Worm (Caenorhabditis elegans) whole organism, early embryonic: ENCODE results near the gene F15D4.6.

Experiments
- F13C5.2 ChIP-seq: sonication (generic microtip); optimal IDR thresholded peaks from 2 replicates; lab custom pipeline; 2017; ENCODE audit warnings: mild to moderate bottlenecking, missing genetic modification characterization, inconsistent platforms, missing compliant biosample characterization
- ama-1 ChIP-seq: fragments of 150-350 bp; optimal IDR thresholded peaks from 2 replicates; lab custom pipeline; 2014
- ceh-36 ChIP-seq: sonication (generic microtip); optimal IDR thresholded peaks from 2 replicates; lab custom pipeline; 2016; ENCODE audit warnings: missing genetic modification characterization, inconsistent platforms, missing compliant biosample characterization
- hnd-1 ChIP-seq: sonication (generic microtip); optimal IDR thresholded peaks from 2 replicates; lab custom pipeline; 2016; ENCODE audit warnings: missing genetic modification characterization, missing compliant biosample characterization
- scrt-1 ChIP-seq: fragments of 200-800 bp; sonication (Bioruptor generic); IDR thresholded peaks from 2 replicates; pipeline ENCODE4 v1.3.6; 2022; ENCODE audit warnings: missing genetic modification characterization, missing compliant biosample characterization
- tbx-37 ChIP-seq: fragments of 200-800 bp; sonication (Bioruptor generic); conservative IDR thresholded peaks from 2 replicates; pipeline ENCODE4 v1.3.6; 2022; ENCODE audit warnings: missing genetic modification reagents, missing genetic modification characterization, missing compliant biosample characterization
- tra-4 ChIP-seq: sonication (generic microtip); optimal IDR thresholded peaks from 2 replicates; lab custom pipeline; 2017; ENCODE audit warnings: missing genetic modification characterization, missing compliant biosample characterization

DNA sequence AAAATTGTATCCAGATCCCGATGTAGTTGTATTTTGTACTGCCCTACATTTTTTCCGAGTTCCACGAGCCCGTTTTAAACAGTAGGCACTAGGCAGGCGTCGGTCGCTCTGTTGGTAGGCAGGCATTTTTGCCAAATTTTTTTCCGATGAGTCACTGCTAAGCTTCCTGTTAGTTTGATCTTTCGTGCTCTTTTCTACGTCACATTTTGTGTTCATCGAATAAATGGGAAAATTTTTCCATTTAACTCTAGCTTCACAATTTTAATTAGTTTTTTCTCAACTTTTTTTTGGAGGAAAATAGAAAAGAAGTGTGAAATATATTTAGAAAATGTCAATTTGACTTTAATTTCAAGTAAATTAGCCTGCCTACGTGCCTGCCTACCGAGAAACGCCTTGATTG lies 18.3 kb downstream of the F15D4.6 start:
- TF ChIP-seq hnd-1 (tag; lab: Kevin White, UChicago) = no peak
- TF ChIP-seq F13C5.2 (tag; lab: Kevin White, UChicago) = no peak
- TF ChIP-seq scrt-1 (GFP tag; lab: Robert Waterston, UW) = no peak
- TF ChIP-seq ama-1 (lab: Kevin White, UChicago) = no peak
- no peak for TF ChIP-seq tbx-37
- no peak for TF ChIP-seq ceh-36 (tag; lab: Kevin White, UChicago)
- TF ChIP-seq tra-4 (tag; lab: Kevin White, UChicago) = no peak
